Fruit fly (Drosophila melanogaster) whole organism, embryonic: ENCODE measurements around the gene CG42822.
A peak's percentile ranks its signal among the peaks of the same experiment; 100 is the strongest.

Experiments
- Atf-2 ChIP-seq: fragments of 200-800 bp; sonication (Bioruptor generic); optimal IDR thresholded peaks from 2 replicates; lab custom pipeline; 2016; ENCODE audit warnings: missing biosample characterization, missing genetic modification characterization
- Atf3 ChIP-seq: fragments of 200-800 bp; sonication (Bioruptor generic); optimal IDR thresholded peaks from 3 replicates; lab custom pipeline; 2016; ENCODE audit warnings: missing biosample characterization, missing genetic modification characterization
- CG10267 ChIP-seq: fragments of 200-800 bp; sonication (Bioruptor generic); optimal IDR thresholded peaks from 2 replicates; lab custom pipeline; 2018; ENCODE audit warnings: missing biosample characterization, mild to moderate bottlenecking, missing genetic modification characterization, moderate library complexity
- CG11093 ChIP-seq: fragments of 200-800 bp; sonication (Bioruptor generic); IDR thresholded peaks from 3 replicates; pipeline ENCODE4 v1.3.6; 2022; ENCODE audit warnings: missing biosample characterization, missing genetic modification characterization
- CG12071 ChIP-seq: fragments of 200-800 bp; sonication (Bioruptor generic); optimal IDR thresholded peaks from 3 replicates; lab custom pipeline; 2018; ENCODE audit warnings: missing biosample characterization, mild to moderate bottlenecking, missing genetic modification characterization
- CG12219 ChIP-seq: fragments of 200-800 bp; sonication (Bioruptor generic); optimal IDR thresholded peaks from 3 replicates; lab custom pipeline; 2018; ENCODE audit warnings: missing biosample characterization, mild to moderate bottlenecking, missing genetic modification characterization
- CG14965 ChIP-seq: fragments of 200-800 bp; sonication (Bioruptor generic); optimal IDR thresholded peaks from 2 replicates; lab custom pipeline; 2016; ENCODE audit warnings: missing biosample characterization, missing genetic modification characterization, borderline replicate concordance
- CG15269 ChIP-seq: fragments of 200-800 bp; sonication (Bioruptor generic); optimal IDR thresholded peaks from 2 replicates; lab custom pipeline; 2018; ENCODE audit warnings: missing biosample characterization, mild to moderate bottlenecking, missing genetic modification characterization, moderate library complexity
- CG15514 ChIP-seq: fragments of 200-800 bp; sonication (Bioruptor generic); optimal IDR thresholded peaks from 3 replicates; lab custom pipeline; 2017; ENCODE audit warnings: missing biosample characterization, missing genetic modification characterization, mild to moderate bottlenecking, moderate library complexity, missing genetic modification reagents
- CG1602 ChIP-seq: fragments of 200-800 bp; sonication (Bioruptor generic); optimal IDR thresholded peaks from 3 replicates; lab custom pipeline; 2016; ENCODE audit warnings: missing biosample characterization, missing genetic modification characterization
- CG18262 ChIP-seq: fragments of 200-800 bp; optimal IDR thresholded peaks from 3 replicates; lab custom pipeline; 2019; ENCODE audit warnings: missing biosample characterization, mild to moderate bottlenecking, missing genetic modification characterization, moderate library complexity
- CG2120 ChIP-seq: fragments of 200-800 bp; sonication (Bioruptor generic); optimal IDR thresholded peaks from 3 replicates; lab custom pipeline; 2016; ENCODE audit warnings: missing biosample characterization, missing genetic modification characterization
- CG2678 ChIP-seq: fragments of 200-800 bp; sonication (Bioruptor generic); optimal IDR thresholded peaks from 3 replicates; lab custom pipeline; 2019; ENCODE audit warnings: missing biosample characterization, mild to moderate bottlenecking, missing genetic modification characterization, moderate library complexity
- CG2889 ChIP-seq: fragments of 200-800 bp; sonication (Bioruptor generic); IDR thresholded peaks from 3 replicates; pipeline ENCODE4 v1.3.6; 2022; ENCODE audit warnings: missing biosample characterization, missing genetic modification characterization
- CG33557 ChIP-seq: fragments of 200-800 bp; sonication (Bioruptor generic); optimal IDR thresholded peaks from 2 replicates; lab custom pipeline; 2019; ENCODE audit warnings: missing biosample characterization, mild to moderate bottlenecking, missing genetic modification characterization, moderate library complexity
- CG42726 ChIP-seq: fragments of 200-800 bp; sonication (Bioruptor generic); IDR thresholded peaks from 2 replicates; pipeline ENCODE4 v1.3.6; 2022; ENCODE audit warnings: missing biosample characterization, missing genetic modification characterization; ENCODE audit not compliant: partially characterized antibody
- CG5180 ChIP-seq: fragments of 200-800 bp; sonication (Bioruptor generic); optimal IDR thresholded peaks from 3 replicates; lab custom pipeline; 2017; ENCODE audit warnings: missing biosample characterization, missing genetic modification characterization, mild to moderate bottlenecking, moderate library complexity, missing genetic modification reagents
- CG6689 ChIP-seq: fragments of 200-800 bp; sonication (Bioruptor generic); IDR thresholded peaks from 2 replicates; pipeline ENCODE4 v1.3.6; 2022; ENCODE audit warnings: missing biosample characterization, missing genetic modification characterization
- CG7556 ChIP-seq: fragments of 200-800 bp; sonication (Bioruptor generic); optimal IDR thresholded peaks from 2 replicates; lab custom pipeline; 2017; ENCODE audit warnings: missing biosample characterization, mild to moderate bottlenecking, missing genetic modification characterization
- CG8290 ChIP-seq, 3 experiments: fragments of 200-800 bp; sonication (Bioruptor generic); optimal IDR thresholded peaks; 2 replicates each; lab custom pipeline; 2016 to 2019; ENCODE audit warnings: missing biosample characterization in 3 of 3, missing genetic modification characterization in 3 of 3, mild to moderate bottlenecking in 2 of 3, moderate library complexity in 1 of 3
- CG9797 ChIP-seq: fragments of 200-800 bp; sonication (Bioruptor generic); optimal IDR thresholded peaks from 3 replicates; lab custom pipeline; 2018; ENCODE audit warnings: missing biosample characterization, mild to moderate bottlenecking, missing genetic modification characterization
- CTCF ChIP-seq: fragments of 200-800 bp; sonication (Bioruptor generic); optimal IDR thresholded peaks from 2 replicates; lab custom pipeline; 2017; ENCODE audit warnings: missing biosample characterization, mild to moderate bottlenecking, missing genetic modification characterization, moderate library complexity
- CoRest ChIP-seq: fragments of 200-800 bp; sonication (Bioruptor generic); optimal IDR thresholded peaks from 3 replicates; lab custom pipeline; 2018; ENCODE audit warnings: missing biosample characterization, mild to moderate bottlenecking, missing genetic modification characterization, moderate library complexity
- Dip2 ChIP-seq: fragments of 200-800 bp; sonication (Bioruptor generic); IDR thresholded peaks from 2 replicates; pipeline ENCODE4 v1.3.6; 2022; ENCODE audit warnings: missing biosample characterization, missing genetic modification characterization
- ERR ChIP-seq: fragments of 200-800 bp; sonication (Bioruptor generic); optimal IDR thresholded peaks from 2 replicates; lab custom pipeline; 2016; ENCODE audit warnings: missing biosample characterization, missing genetic modification characterization
- Ets97D ChIP-seq: fragments of 200-800 bp; sonication (Bioruptor generic); optimal IDR thresholded peaks from 3 replicates; lab custom pipeline; 2016; ENCODE audit warnings: missing biosample characterization, missing genetic modification characterization
- HLH4C ChIP-seq: fragments of 200-800 bp; sonication (Bioruptor generic); IDR thresholded peaks from 3 replicates; pipeline ENCODE4 v1.3.6; 2022; ENCODE audit warnings: missing biosample characterization, missing genetic modification characterization; ENCODE audit not compliant: partially characterized antibody
- HLHmδ ChIP-seq: fragments of 200-800 bp; sonication (Bioruptor generic); optimal IDR thresholded peaks from 2 replicates; lab custom pipeline; 2018; ENCODE audit warnings: missing biosample characterization, mild to moderate bottlenecking, missing genetic modification characterization, moderate library complexity
- HmgZ ChIP-seq: fragments of 200-800 bp; sonication (Bioruptor generic); optimal IDR thresholded peaks from 2 replicates; lab custom pipeline; 2018; ENCODE audit warnings: missing biosample characterization, mild to moderate bottlenecking, missing genetic modification characterization
- Hmr ChIP-seq: fragments of 200-800 bp; sonication (Bioruptor generic); optimal IDR thresholded peaks from 3 replicates; lab custom pipeline; 2017; ENCODE audit warnings: mild to moderate bottlenecking, missing biosample characterization, missing genetic modification reagents, missing genetic modification characterization
- Hr3 ChIP-seq: fragments of 200-800 bp; sonication (Bioruptor generic); optimal IDR thresholded peaks from 3 replicates; lab custom pipeline; 2016; ENCODE audit warnings: missing biosample characterization, missing genetic modification characterization
- Hr51 ChIP-seq, 2 experiments: fragments of 200-800 bp; sonication (Bioruptor generic); optimal IDR thresholded peaks; 2 replicates in 1 of 2; 3 replicates in 1 of 2; lab custom pipeline; 2016 to 2018; ENCODE audit warnings: missing biosample characterization in 2 of 2, missing genetic modification characterization in 2 of 2, mild to moderate bottlenecking in 1 of 2, moderate library complexity in 1 of 2
- Max ChIP-seq: fragments of 200-800 bp; sonication (Bioruptor generic); optimal IDR thresholded peaks from 2 replicates; lab custom pipeline; 2016; ENCODE audit warnings: missing biosample characterization, mild to moderate bottlenecking, missing genetic modification characterization
- Ravus ChIP-seq: fragments of 200-800 bp; sonication (Bioruptor generic); IDR thresholded peaks from 2 replicates; pipeline ENCODE4 v1.3.6; 2022; ENCODE audit warnings: missing biosample characterization, missing genetic modification characterization
- bowl ChIP-seq: fragments of 200-800 bp; sonication (Bioruptor generic); IDR thresholded peaks from 2 replicates; pipeline ENCODE4 v1.3.6; 2022; ENCODE audit warnings: missing biosample characterization, missing genetic modification characterization
- emc ChIP-seq: fragments of 200-800 bp; sonication (Bioruptor generic); optimal IDR thresholded peaks from 2 replicates; lab custom pipeline; 2016; ENCODE audit warnings: missing biosample characterization, missing genetic modification characterization
- fd3F ChIP-seq: fragments of 200-800 bp; sonication (Bioruptor generic); optimal IDR thresholded peaks from 2 replicates; lab custom pipeline; 2018; ENCODE audit warnings: missing biosample characterization, mild to moderate bottlenecking, missing genetic modification characterization, moderate library complexity
- insv ChIP-seq, 2 experiments: fragments of 200-800 bp; sonication (Bioruptor generic); optimal IDR thresholded peaks; 3 replicates each; lab custom pipeline; 2016 to 2018; ENCODE audit warnings: missing biosample characterization in 2 of 2, missing genetic modification characterization in 2 of 2
- inv ChIP-seq: fragments of 200-800 bp; sonication (Bioruptor generic); IDR thresholded peaks from 2 replicates; pipeline ENCODE4 v1.3.6; 2022; ENCODE audit warnings: missing biosample characterization, missing genetic modification characterization; ENCODE audit not compliant: partially characterized antibody
- nerfin-2 ChIP-seq: fragments of 200-800 bp; sonication (Bioruptor generic); IDR thresholded peaks from 2 replicates; pipeline ENCODE4 v1.3.6; 2022; ENCODE audit warnings: missing biosample characterization, missing genetic modification characterization; ENCODE audit not compliant: partially characterized antibody
- onecut ChIP-seq: fragments of 200-800 bp; sonication (Bioruptor generic); IDR thresholded peaks from 2 replicates; pipeline ENCODE4 v1.3.6; 2022; ENCODE audit warnings: missing biosample characterization, missing genetic modification characterization
- pita ChIP-seq: fragments of 200-800 bp; sonication (Bioruptor generic); optimal IDR thresholded peaks from 2 replicates; lab custom pipeline; 2017; ENCODE audit warnings: missing biosample characterization, mild to moderate bottlenecking, missing genetic modification characterization
- prd ChIP-seq, 3 experiments: fragments of >200 bp in 2 of 3; fragments of 200-800 bp in 1 of 3; sonication (Bioruptor generic) in 1 of 3; optimal IDR thresholded peaks in 2 of 3; IDR thresholded peaks in 1 of 3; 2 replicates in 2 of 3; 3 replicates in 1 of 3; pipeline versions ENCODE4 v1.3.6 to Lab custom; 2017 to 2022; ENCODE audit warnings: missing biosample characterization in 1 of 3, missing genetic modification characterization in 1 of 3
- slbo ChIP-seq: fragments of 200-800 bp; sonication (Bioruptor generic); IDR thresholded peaks from 2 replicates; pipeline ENCODE4 v1.3.6; 2022; ENCODE audit warnings: missing biosample characterization, missing genetic modification characterization
- so ChIP-seq: fragments of 200-800 bp; sonication (Bioruptor generic); IDR thresholded peaks from 3 replicates; pipeline ENCODE4 v1.3.6; 2022; ENCODE audit warnings: missing biosample characterization, missing genetic modification characterization
- toy ChIP-seq: fragments of 200-800 bp; sonication (Bioruptor generic); IDR thresholded peaks from 2 replicates; pipeline ENCODE4 v1.3.6; 2022; ENCODE audit warnings: missing biosample characterization, missing genetic modification characterization
- trem ChIP-seq: fragments of 200-800 bp; optimal IDR thresholded peaks from 3 replicates; lab custom pipeline; 2019; ENCODE audit warnings: missing biosample characterization, mild to moderate bottlenecking, missing genetic modification characterization, moderate library complexity
- unpg ChIP-seq: fragments of 200-800 bp; sonication (Bioruptor generic); optimal IDR thresholded peaks from 3 replicates; lab custom pipeline; 2018; ENCODE audit warnings: missing biosample characterization, mild to moderate bottlenecking, missing genetic modification characterization, moderate library complexity

The CG42822 gene

dm6 chr3R:17386168-17386819 lies 27.4 kb upstream of the CG42822 start (continued):
- peak; percentile 59 for TF ChIP-seq slbo (GFP tag; lab: Robert Waterston, UW)
- TF ChIP-seq CG18262 (tag; lab: Kevin White, UChicago), result peak; percentile 81
- TF ChIP-seq CG9797 (GFP tag; lab: Kevin White, UChicago), result no peak
- peak; percentile 11 for TF ChIP-seq fd3F
- TF ChIP-seq HLHmδ (GFP tag; lab: Kevin White, UChicago), result no peak
- TF ChIP-seq CG15514 (GFP tag; lab: Kevin White, UChicago), result no peak
- TF ChIP-seq Dip2 (GFP tag; lab: Robert Waterston, UW), result no peak
- peak; percentile 65 for TF ChIP-seq trem (tag; lab: Kevin White, UChicago)
- TF ChIP-seq CG6689 (GFP tag; lab: Robert Waterston, UW), result peak; percentile 74
- TF ChIP-seq CG15269 (tag; lab: Kevin White, UChicago), result peak; percentile 64
- peak in 1 of 2 experiments; percentile 72 for TF ChIP-seq Hr51 (GFP tag; optimal IDR thresholded peaks at IDR 0.05; lab: Kevin White, UChicago)
- TF ChIP-seq CG2678 (tag; lab: Kevin White, UChicago), result peak; percentile 82
- TF ChIP-seq Max, result peak; percentile 45
- peak; percentile 64 for TF ChIP-seq CG12219 (GFP tag; lab: Kevin White, UChicago)
- TF ChIP-seq ERR (GFP tag; lab: Kevin White, UChicago), result no peak
- TF ChIP-seq CG1602 (GFP tag; lab: Kevin White, UChicago), result peak; percentile 45
- peak; percentile 11 for TF ChIP-seq CG8290 (GFP tag; optimal IDR thresholded peaks at IDR 0.05; lab: Kevin White, UChicago)
- TF ChIP-seq CG8290 (tag; optimal IDR thresholded peaks at IDR 0.05; lab: Kevin White, UChicago), result peak in 1 of 2 experiments; percentile 63
- peak; percentile 30 for TF ChIP-seq CG2120 (GFP tag; lab: Kevin White, UChicago)
- no peak for TF ChIP-seq pita (GFP tag; lab: Kevin White, UChicago)
- TF ChIP-seq CG12071 (GFP tag; lab: Kevin White, UChicago), result peak; percentile 67
- peak; percentile 30 for TF ChIP-seq Hmr (GFP tag; lab: Kevin White, UChicago)
- TF ChIP-seq so (GFP tag; lab: Robert Waterston, UW), result peak; percentile 73; the same call in 1 of the 3 replicates
- no peak for TF ChIP-seq Ravus (GFP tag; lab: Robert Waterston, UW)
- TF ChIP-seq CG7556 (GFP tag; lab: Kevin White, UChicago), result peak; percentile 58
- TF ChIP-seq HmgZ, result no peak
- TF ChIP-seq bowl (GFP tag; lab: Robert Waterston, UW), result no peak
- TF ChIP-seq CTCF, result no peak
- no peak for TF ChIP-seq prd (optimal IDR thresholded peaks at IDR 0.05; lab: Kevin White, UChicago)
- TF ChIP-seq prd (GFP tag; IDR thresholded peaks at IDR 0.05; lab: Robert Waterston, UW), result peak; percentile 88
- peak; percentile 82 for TF ChIP-seq unpg (GFP tag; lab: Kevin White, UChicago)
- TF ChIP-seq onecut (GFP tag; lab: Robert Waterston, UW), result peak; percentile 100
- TF ChIP-seq CG5180 (GFP tag; lab: Kevin White, UChicago), result peak; percentile 24
- TF ChIP-seq CG2889 (GFP tag; lab: Robert Waterston, UW), result peak; percentile 61; the same call in 2 of the 3 replicates
- peak; percentile 72; the same call in 2 of the 3 replicates for TF ChIP-seq CG11093
- no peak for TF ChIP-seq HLH4C (GFP tag; lab: Robert Waterston, UW)
- TF ChIP-seq Ets97D, result no peak
- TF ChIP-seq CG42726 (GFP tag; lab: Robert Waterston, UW), result no peak
- peak; percentile 34 for TF ChIP-seq CG10267 (tag; lab: Kevin White, UChicago)
- no peak for TF ChIP-seq Atf3 (GFP tag; lab: Kevin White, UChicago)
- no peak for TF ChIP-seq inv (GFP tag; lab: Robert Waterston, UW)
- TF ChIP-seq CoRest (tag; lab: Kevin White, UChicago), result peak; percentile 72
- no peak for TF ChIP-seq emc (GFP tag; lab: Kevin White, UChicago)
- no peak for TF ChIP-seq nerfin-2 (GFP tag; lab: Robert Waterston, UW)
- TF ChIP-seq Hr3, result peak; percentile 62
- TF ChIP-seq Atf-2 (GFP tag; lab: Kevin White, UChicago), result no peak
- TF ChIP-seq insv (GFP tag; optimal IDR thresholded peaks at IDR 0.05; lab: Kevin White, UChicago), result no peak
- no peak for TF ChIP-seq CG14965 (GFP tag; lab: Kevin White, UChicago)
- TF ChIP-seq CG33557 (GFP tag; lab: Kevin White, UChicago), result peak; percentile 10
- TF ChIP-seq toy (GFP tag; lab: Robert Waterston, UW), result no peak
